Fruit fly (Drosophila melanogaster) whole organism, pupa: ENCODE measurements around the gene CG13306.

ENCODE experiments used
- CG10348 ChIP-seq: fragments of 200-800 bp; sonication (Bioruptor generic); IDR thresholded peaks from 2 replicates; pipeline ENCODE4 v1.3.6; 2022; ENCODE audit warnings: missing biosample characterization, missing genetic modification characterization
- CG12605 ChIP-seq: fragments of 200-800 bp; sonication (Bioruptor generic); IDR thresholded peaks from 2 replicates; pipeline ENCODE4 v1.3.6; 2022; ENCODE audit warnings: missing biosample characterization, missing genetic modification characterization
- CG13204 ChIP-seq: fragments of 200-800 bp; sonication (Bioruptor generic); optimal IDR thresholded peaks from 2 replicates; lab custom pipeline; 2018; ENCODE audit warnings: missing biosample characterization, mild to moderate bottlenecking, missing genetic modification characterization, moderate library complexity
- CG14655 ChIP-seq: fragments of 200-800 bp; sonication (Bioruptor generic); optimal IDR thresholded peaks from 3 replicates; lab custom pipeline; 2017; ENCODE audit warnings: mild to moderate bottlenecking, missing biosample characterization, missing genetic modification reagents, missing genetic modification characterization
- CG15710 ChIP-seq: fragments of 200-800 bp; sonication (Bioruptor generic); optimal IDR thresholded peaks from 2 replicates; lab custom pipeline; 2018; ENCODE audit warnings: missing biosample characterization, mild to moderate bottlenecking, missing genetic modification characterization, moderate library complexity
- CG17806 ChIP-seq: fragments of 200-800 bp; sonication (Bioruptor generic); optimal IDR thresholded peaks from 2 replicates; lab custom pipeline; 2018; ENCODE audit warnings: missing biosample characterization, mild to moderate bottlenecking, missing genetic modification characterization, moderate library complexity
- CG34367 ChIP-seq: fragments of 200-800 bp; sonication (Bioruptor generic); optimal IDR thresholded peaks from 2 replicates; lab custom pipeline; 2018; ENCODE audit warnings: missing biosample characterization, mild to moderate bottlenecking, missing genetic modification characterization
- CG4496 ChIP-seq: fragments of 200-800 bp; sonication (Bioruptor generic); IDR thresholded peaks from 3 replicates; pipeline ENCODE4 v1.3.6; 2022; ENCODE audit warnings: missing biosample characterization, missing genetic modification characterization
- CG8301 ChIP-seq: fragments of 200-800 bp; sonication (Bioruptor generic); optimal IDR thresholded peaks from 2 replicates; lab custom pipeline; 2018; ENCODE audit warnings: missing biosample characterization, mild to moderate bottlenecking, missing genetic modification characterization
- CG9948 ChIP-seq: fragments of 200-800 bp; sonication (Bioruptor generic); optimal IDR thresholded peaks from 2 replicates; lab custom pipeline; 2018; ENCODE audit warnings: missing biosample characterization, mild to moderate bottlenecking, missing genetic modification characterization, moderate library complexity
- EcR ChIP-seq: fragments of 200-800 bp; sonication (Bioruptor generic); optimal IDR thresholded peaks from 3 replicates; lab custom pipeline; 2019; ENCODE audit warnings: missing biosample characterization, missing genetic modification characterization, mild to moderate bottlenecking, moderate library complexity, missing genetic modification reagents
- Pif1A ChIP-seq: fragments of 200-800 bp; sonication (Bioruptor generic); optimal IDR thresholded peaks from 3 replicates; lab custom pipeline; 2016; ENCODE audit warnings: missing biosample characterization, missing genetic modification characterization
- Snoo ChIP-seq: fragments of 200-800 bp; sonication (Bioruptor generic); optimal IDR thresholded peaks from 3 replicates; lab custom pipeline; 2017; ENCODE audit warnings: missing biosample characterization, mild to moderate bottlenecking, missing genetic modification characterization, inconsistent platforms
- rn ChIP-seq: fragments of 200-800 bp; sonication (Bioruptor generic); IDR thresholded peaks from 2 replicates; pipeline ENCODE4 v1.3.6; 2022; ENCODE audit warnings: missing biosample characterization, missing genetic modification characterization

- TF ChIP-seq rn, result no peak
- TF ChIP-seq CG34367 (tag; lab: Kevin White, UChicago), result no peak
- no peak for TF ChIP-seq CG13204 (GFP tag; lab: Kevin White, UChicago)
- no peak for TF ChIP-seq CG9948 (tag; lab: Kevin White, UChicago)
- TF ChIP-seq EcR (GFP tag; lab: Kevin White, UChicago), result no peak
- no peak for TF ChIP-seq CG10348 (GFP tag; lab: Robert Waterston, UW)
- no peak for TF ChIP-seq CG4496 (GFP tag; lab: Robert Waterston, UW)
- no peak for TF ChIP-seq CG17806
- TF ChIP-seq Pif1A, result no peak
- no peak for TF ChIP-seq CG15710 (tag; lab: Kevin White, UChicago)
- TF ChIP-seq Snoo (tag; lab: Kevin White, UChicago), result no peak
- no peak for TF ChIP-seq CG14655 (GFP tag; lab: Kevin White, UChicago)
- TF ChIP-seq CG12605 (GFP tag; lab: Robert Waterston, UW), result no peak
- TF ChIP-seq CG8301, result no peak
These were observed 21.2 kb upstream of the CG13306 start for dm6 chr3L:8770616-8771229.
